Fruit fly (Drosophila melanogaster) whole organism, embryonic: ENCODE measurements around the gene Zip88E.

ENCODE experiments used
- Abd-B ChIP-seq: fragments of 200-800 bp; sonication (Bioruptor generic); optimal IDR thresholded peaks from 2 replicates; lab custom pipeline; 2018; ENCODE audit warnings: missing biosample characterization, mild to moderate bottlenecking, missing genetic modification characterization, moderate library complexity
- Aef1 ChIP-seq: fragments of 200-800 bp; sonication (Bioruptor generic); IDR thresholded peaks from 3 replicates; pipeline ENCODE4 v1.3.6; 2022; ENCODE audit warnings: missing biosample characterization, missing genetic modification characterization
- B-H2 ChIP-seq: fragments of 200-800 bp; sonication (Bioruptor generic); optimal IDR thresholded peaks from 2 replicates; lab custom pipeline; 2018; ENCODE audit warnings: missing biosample characterization, mild to moderate bottlenecking, missing genetic modification characterization
- BEAF-32 ChIP-seq: fragments of 200-800 bp; sonication (Bioruptor generic); optimal IDR thresholded peaks from 3 replicates; lab custom pipeline; 2017; ENCODE audit warnings: missing biosample characterization, missing genetic modification characterization, mild to moderate bottlenecking, moderate library complexity, missing genetic modification reagents
- CG11085 ChIP-seq: fragments of 200-800 bp; sonication (Bioruptor generic); IDR thresholded peaks from 2 replicates; pipeline ENCODE4 v1.3.6; 2022; ENCODE audit warnings: missing biosample characterization, missing genetic modification characterization
- CG11560 ChIP-seq: fragments of 200-800 bp; sonication (Bioruptor generic); IDR thresholded peaks from 3 replicates; pipeline ENCODE4 v1.3.6; 2022; ENCODE audit warnings: missing biosample characterization, missing genetic modification characterization
- CG11696 ChIP-seq: fragments of 200-800 bp; sonication (Bioruptor generic); IDR thresholded peaks from 2 replicates; pipeline ENCODE4 v1.3.6; 2022; ENCODE audit warnings: missing biosample characterization, missing genetic modification characterization
- CG13424 ChIP-seq: fragments of 200-800 bp; sonication (Bioruptor generic); optimal IDR thresholded peaks from 2 replicates; lab custom pipeline; 2019; ENCODE audit warnings: missing biosample characterization, mild to moderate bottlenecking, missing genetic modification characterization, moderate library complexity
- CG14965 ChIP-seq: fragments of 200-800 bp; sonication (Bioruptor generic); optimal IDR thresholded peaks from 2 replicates; lab custom pipeline; 2016; ENCODE audit warnings: missing biosample characterization, missing genetic modification characterization, borderline replicate concordance
- CG15601 ChIP-seq: fragments of 200-800 bp; sonication (Bioruptor generic); optimal IDR thresholded peaks from 3 replicates; lab custom pipeline; 2019; ENCODE audit warnings: missing biosample characterization, mild to moderate bottlenecking, missing genetic modification characterization, moderate library complexity
- CG16779 ChIP-seq: fragments of 200-800 bp; sonication (Bioruptor generic); IDR thresholded peaks from 2 replicates; pipeline ENCODE4 v1.3.6; 2022; ENCODE audit warnings: missing biosample characterization, missing genetic modification characterization
- CG16815 ChIP-seq: fragments of 200-800 bp; sonication (Bioruptor generic); optimal IDR thresholded peaks from 3 replicates; lab custom pipeline; 2017; ENCODE audit warnings: missing biosample characterization, mild to moderate bottlenecking, missing genetic modification characterization
- CG17568 ChIP-seq: fragments of 200-800 bp; sonication (Bioruptor generic); optimal IDR thresholded peaks from 2 replicates; lab custom pipeline; 2018; ENCODE audit warnings: missing biosample characterization, mild to moderate bottlenecking, missing genetic modification characterization, moderate library complexity
- CG17612 ChIP-seq: fragments of 200-800 bp; sonication (Bioruptor generic); IDR thresholded peaks from 2 replicates; pipeline ENCODE4 v1.3.6; 2022; ENCODE audit warnings: missing biosample characterization, missing genetic modification characterization
- CG31441 ChIP-seq: fragments of 200-800 bp; sonication (Bioruptor generic); IDR thresholded peaks from 2 replicates; pipeline ENCODE4 v1.3.6; 2022; ENCODE audit warnings: missing biosample characterization, missing genetic modification characterization
- CG32532 ChIP-seq: fragments of 200-800 bp; sonication (Bioruptor generic); IDR thresholded peaks from 2 replicates; pipeline ENCODE4 v1.3.6; 2022; ENCODE audit warnings: missing biosample characterization, missing genetic modification characterization
- CG3407 ChIP-seq: fragments of 200-800 bp; sonication (Bioruptor generic); optimal IDR thresholded peaks from 2 replicates; lab custom pipeline; 2018; ENCODE audit warnings: missing biosample characterization, mild to moderate bottlenecking, missing genetic modification characterization
- CHES-1-like ChIP-seq: fragments of 200-800 bp; sonication (Bioruptor generic); optimal IDR thresholded peaks from 2 replicates; lab custom pipeline; 2016; ENCODE audit warnings: missing biosample characterization, missing genetic modification characterization
- CkIIα-i1 ChIP-seq: fragments of 200-800 bp; sonication (Bioruptor generic); IDR thresholded peaks from 2 replicates; pipeline ENCODE4 v1.3.6; 2022; ENCODE audit warnings: missing biosample characterization, missing genetic modification characterization
- CoRest ChIP-seq: fragments of 200-800 bp; sonication (Bioruptor generic); optimal IDR thresholded peaks from 3 replicates; lab custom pipeline; 2018; ENCODE audit warnings: missing biosample characterization, mild to moderate bottlenecking, missing genetic modification characterization, moderate library complexity
- CrebB ChIP-seq: fragments of 200-800 bp; sonication (Bioruptor generic); optimal IDR thresholded peaks from 3 replicates; lab custom pipeline; 2018; ENCODE audit warnings: missing biosample characterization, mild to moderate bottlenecking, missing genetic modification characterization
- Dek ChIP-seq: fragments of 200-800 bp; sonication (Bioruptor generic); optimal IDR thresholded peaks from 3 replicates; lab custom pipeline; 2019; ENCODE audit warnings: missing biosample characterization, mild to moderate bottlenecking, missing genetic modification characterization, moderate library complexity
- Gug ChIP-seq: fragments of 200-800 bp; sonication (Bioruptor generic); IDR thresholded peaks from 4 replicates; pipeline ENCODE4 v1.3.6; 2022; ENCODE audit warnings: missing biosample characterization, missing genetic modification characterization
- Nf-YC ChIP-seq: fragments of 200-800 bp; optimal IDR thresholded peaks from 3 replicates; lab custom pipeline; 2019; ENCODE audit warnings: missing biosample characterization, mild to moderate bottlenecking, missing genetic modification characterization, moderate library complexity
- Oli ChIP-seq: fragments of 200-800 bp; sonication (Bioruptor generic); optimal IDR thresholded peaks from 2 replicates; lab custom pipeline; 2018; ENCODE audit warnings: missing biosample characterization, mild to moderate bottlenecking, missing genetic modification characterization, moderate library complexity
- Opbp ChIP-seq: fragments of 200-800 bp; sonication (Bioruptor generic); IDR thresholded peaks from 3 replicates; pipeline ENCODE4 v1.3.6; 2022; ENCODE audit warnings: missing biosample characterization, missing genetic modification characterization; ENCODE audit not compliant: partially characterized antibody
- PHDP ChIP-seq: fragments of 200-800 bp; sonication (Bioruptor generic); optimal IDR thresholded peaks from 3 replicates; lab custom pipeline; 2018; ENCODE audit warnings: missing biosample characterization, mild to moderate bottlenecking, missing genetic modification characterization, moderate library complexity
- Sin3A ChIP-seq: fragments of >200 bp; optimal IDR thresholded peaks from 2 replicates; lab custom pipeline; 2018
- Vsx1 ChIP-seq: fragments of 200-800 bp; sonication (Bioruptor generic); optimal IDR thresholded peaks from 2 replicates; lab custom pipeline; 2017; ENCODE audit warnings: missing biosample characterization, mild to moderate bottlenecking, missing genetic modification characterization, missing genetic modification reagents
- amos ChIP-seq: fragments of 200-800 bp; sonication (Bioruptor generic); IDR thresholded peaks from 2 replicates; pipeline ENCODE4 v1.3.6; 2022; ENCODE audit warnings: missing biosample characterization, missing genetic modification characterization; ENCODE audit not compliant: partially characterized antibody
- br ChIP-seq: fragments of >200 bp; optimal IDR thresholded peaks from 2 replicates; lab custom pipeline; 2017
- btn ChIP-seq: fragments of 200-800 bp; sonication (Bioruptor generic); optimal IDR thresholded peaks from 2 replicates; lab custom pipeline; 2016; ENCODE audit warnings: missing biosample characterization, missing genetic modification characterization
- cato ChIP-seq: fragments of 200-800 bp; sonication (Bioruptor generic); optimal IDR thresholded peaks from 2 replicates; lab custom pipeline; 2016; ENCODE audit warnings: missing biosample characterization, missing genetic modification characterization, borderline replicate concordance
- dimm ChIP-seq: fragments of 200-800 bp; sonication (Bioruptor generic); IDR thresholded peaks from 2 replicates; pipeline ENCODE4 v1.3.6; 2022; ENCODE audit warnings: missing biosample characterization, missing genetic modification characterization
- en ChIP-seq: fragments of 200-800 bp; sonication (Bioruptor generic); optimal IDR thresholded peaks from 2 replicates; lab custom pipeline; 2016; ENCODE audit warnings: missing biosample characterization, missing genetic modification characterization
- eve ChIP-seq, 2 experiments: fragments of >200 bp; optimal IDR thresholded peaks; 2 replicates each; lab custom pipeline; 2017; ENCODE audit warnings: missing biosample characterization in 2 of 2, missing genetic modification characterization in 2 of 2
- exex ChIP-seq: fragments of 200-800 bp; sonication (Bioruptor generic); optimal IDR thresholded peaks from 4 replicates; lab custom pipeline; 2018; ENCODE audit warnings: missing biosample characterization, mild to moderate bottlenecking, missing genetic modification characterization, moderate library complexity
- eyg ChIP-seq: fragments of 200-800 bp; sonication (Bioruptor generic); optimal IDR thresholded peaks from 3 replicates; lab custom pipeline; 2016; ENCODE audit warnings: missing biosample characterization, missing genetic modification characterization
- klu ChIP-seq: fragments of 200-800 bp; sonication (Bioruptor generic); IDR thresholded peaks from 2 replicates; pipeline ENCODE4 v1.3.6; 2022; ENCODE audit warnings: missing biosample characterization, missing genetic modification characterization
- lbe ChIP-seq: fragments of 200-800 bp; sonication (Bioruptor generic); optimal IDR thresholded peaks from 2 replicates; lab custom pipeline; 2016; ENCODE audit warnings: missing biosample characterization, mild to moderate bottlenecking, missing genetic modification characterization
- lilli ChIP-seq: fragments of 200-800 bp; sonication (Bioruptor generic); optimal IDR thresholded peaks from 3 replicates; lab custom pipeline; 2016; ENCODE audit warnings: missing biosample characterization, missing genetic modification characterization
- psq ChIP-seq: fragments of 200-800 bp; sonication (Bioruptor generic); optimal IDR thresholded peaks from 2 replicates; lab custom pipeline; 2017; ENCODE audit warnings: missing biosample characterization, missing genetic modification characterization
- ranshi ChIP-seq: fragments of 200-800 bp; sonication (Bioruptor generic); IDR thresholded peaks from 2 replicates; pipeline ENCODE4 v1.3.6; 2022; ENCODE audit warnings: missing biosample characterization, missing genetic modification characterization
- sob ChIP-seq: fragments of 200-800 bp; sonication (Bioruptor generic); IDR thresholded peaks from 2 replicates; pipeline ENCODE4 v1.3.6; 2022; ENCODE audit warnings: missing biosample characterization, missing genetic modification characterization
- tin ChIP-seq: fragments of 200-800 bp; sonication (Bioruptor generic); optimal IDR thresholded peaks from 3 replicates; lab custom pipeline; 2016; ENCODE audit warnings: missing biosample characterization, missing genetic modification characterization
- tio ChIP-seq: fragments of 200-800 bp; sonication (Bioruptor generic); optimal IDR thresholded peaks from 2 replicates; lab custom pipeline; 2017; ENCODE audit warnings: missing biosample characterization, missing genetic modification characterization, inconsistent platforms
- tll ChIP-seq, 2 experiments: fragments of 200-800 bp in 1 of 2; fragments of >200 bp in 1 of 2; sonication (Bioruptor generic) in 1 of 2; optimal IDR thresholded peaks; 2 replicates each; lab custom pipeline; 2017 to 2019; ENCODE audit warnings: missing biosample characterization in 2 of 2, missing genetic modification characterization in 2 of 2, mild to moderate bottlenecking in 1 of 2, moderate library complexity in 1 of 2
- toy ChIP-seq: fragments of 200-800 bp; sonication (Bioruptor generic); IDR thresholded peaks from 2 replicates; pipeline ENCODE4 v1.3.6; 2022; ENCODE audit warnings: missing biosample characterization, missing genetic modification characterization
- wor ChIP-seq: fragments of 200-800 bp; sonication (Bioruptor generic); IDR thresholded peaks from 2 replicates; pipeline ENCODE4 v1.3.6; 2022; ENCODE audit warnings: missing biosample characterization, missing genetic modification characterization
- zen ChIP-seq: fragments of 200-800 bp; sonication (Bioruptor generic); optimal IDR thresholded peaks from 3 replicates; lab custom pipeline; 2018; ENCODE audit warnings: missing biosample characterization, mild to moderate bottlenecking, missing genetic modification characterization, moderate library complexity
- zfh2 ChIP-seq: fragments of 200-800 bp; sonication (Bioruptor generic); optimal IDR thresholded peaks from 2 replicates; lab custom pipeline; 2016; ENCODE audit warnings: missing biosample characterization, missing genetic modification characterization

Zip88E gene

DNA sequence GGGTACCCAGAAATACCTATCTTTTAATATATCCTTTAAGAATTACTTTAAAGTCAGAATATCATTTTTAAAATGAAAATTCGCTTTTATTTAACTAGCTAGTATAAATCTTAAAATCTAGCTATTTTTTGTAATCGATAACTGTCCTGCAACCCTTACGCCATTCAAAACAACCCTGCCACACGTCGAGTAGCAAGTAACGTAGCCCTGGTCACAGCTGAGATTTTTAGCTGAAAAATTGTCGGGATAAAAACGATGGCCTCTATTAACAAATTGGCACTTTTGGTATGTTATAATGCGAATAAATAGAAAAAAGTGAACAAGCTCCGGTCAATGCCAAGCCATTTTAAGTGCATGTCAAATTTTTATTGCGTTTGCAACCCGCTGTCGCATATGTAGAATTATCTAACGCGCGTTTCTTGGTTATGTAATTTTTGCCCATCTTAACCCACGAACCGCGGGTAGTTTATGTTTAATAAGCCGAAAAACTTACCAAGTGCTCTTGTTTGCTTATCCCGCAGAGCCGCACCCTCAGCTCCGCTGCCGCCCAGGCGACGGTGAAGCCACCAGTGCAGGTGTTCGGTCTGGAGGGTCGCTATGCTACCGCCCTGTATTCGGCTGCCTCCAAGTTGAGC, 2.9 kb upstream of the Zip88E start, which contains the start of gene ATPsynO (continued):
- TF ChIP-seq CHES-1-like (GFP tag; lab: Kevin White, UChicago) (peak; percentile 17), CG17568 (GFP tag; lab: Kevin White, UChicago) (no peak), dimm (GFP tag; lab: Robert Waterston, UW) (no peak), exex (tag; lab: Kevin White, UChicago) (no peak), Opbp (GFP tag; lab: Robert Waterston, UW) (peak; percentile 6; the same call in 1 of the 3 replicates), ranshi (GFP tag; lab: Robert Waterston, UW) (no peak), en (GFP tag; lab: Kevin White, UChicago) (no peak), CoRest (tag; lab: Kevin White, UChicago) (no peak), cato (GFP tag; lab: Kevin White, UChicago) (no peak), CG15601 (tag; lab: Kevin White, UChicago) (peak; percentile 28), CG3407 (GFP tag; lab: Kevin White, UChicago) (no peak), CG11696 (no peak), eve (GFP tag; optimal IDR thresholded peaks at IDR 0.05; lab: Kevin White, UChicago) (no peak), zfh2 (no peak), CrebB (tag; lab: Kevin White, UChicago) (peak; percentile 11), CkIIα-i1 (GFP tag; lab: Robert Waterston, UW) (no peak), CG13424 (tag; lab: Kevin White, UChicago) (peak; percentile 26), psq (GFP tag; lab: Kevin White, UChicago) (no peak), tin (GFP tag; lab: Kevin White, UChicago) (peak; percentile 11), lbe (peak; percentile 0), BEAF-32 (GFP tag; lab: Kevin White, UChicago) (peak; percentile 57), lilli (GFP tag; lab: Kevin White, UChicago) (peak; percentile 48), CG11560 (no peak), Abd-B (GFP tag; lab: Kevin White, UChicago) (no peak), toy (GFP tag; lab: Robert Waterston, UW) (no peak), PHDP (tag; lab: Kevin White, UChicago) (peak; percentile 14), Aef1 (GFP tag; lab: Robert Waterston, UW) (no peak), btn (GFP tag; lab: Kevin White, UChicago) (no peak), sob (GFP tag; lab: Robert Waterston, UW) (no peak), wor (GFP tag; lab: Robert Waterston, UW) (no peak), tio (no peak), tll (GFP tag; optimal IDR thresholded peaks at IDR 0.05; lab: Kevin White, UChicago) (peak in 1 of 2 experiments; percentile 13), Gug (GFP tag; lab: Robert Waterston, UW) (no peak), zen (tag; lab: Kevin White, UChicago) (peak; percentile 41), Vsx1 (GFP tag; lab: Kevin White, UChicago) (no peak), CG17612 (GFP tag; lab: Robert Waterston, UW) (no peak), CG32532 (GFP tag; lab: Robert Waterston, UW) (0 out of 2 replicates have a peak, but pooled peaks have one; percentile 7), Nf-YC (tag; lab: Kevin White, UChicago) (peak; percentile 56), CG31441 (no peak; the same call in 1 of the 2 replicates), CG16779 (GFP tag; lab: Robert Waterston, UW) (no peak), eyg (GFP tag; lab: Kevin White, UChicago) (peak; percentile 11), amos (peak; percentile 7; the same call in 1 of the 2 replicates), CG14965 (GFP tag; lab: Kevin White, UChicago) (no peak), B-H2 (peak; percentile 57), Dek (tag; lab: Kevin White, UChicago) (no peak), Oli (tag; lab: Kevin White, UChicago) (no peak), CG11085 (GFP tag; lab: Robert Waterston, UW) (no peak), Sin3A (lab: Kevin White, UChicago) (peak; percentile 23), CG16815 (GFP tag; lab: Kevin White, UChicago) (no peak), klu (GFP tag; lab: Robert Waterston, UW) (no peak), br (lab: Kevin White, UChicago) (no peak)
